Worm (Caenorhabditis elegans): ENCODE results near the gene mec-14.

mec-14 gene

DNA sequence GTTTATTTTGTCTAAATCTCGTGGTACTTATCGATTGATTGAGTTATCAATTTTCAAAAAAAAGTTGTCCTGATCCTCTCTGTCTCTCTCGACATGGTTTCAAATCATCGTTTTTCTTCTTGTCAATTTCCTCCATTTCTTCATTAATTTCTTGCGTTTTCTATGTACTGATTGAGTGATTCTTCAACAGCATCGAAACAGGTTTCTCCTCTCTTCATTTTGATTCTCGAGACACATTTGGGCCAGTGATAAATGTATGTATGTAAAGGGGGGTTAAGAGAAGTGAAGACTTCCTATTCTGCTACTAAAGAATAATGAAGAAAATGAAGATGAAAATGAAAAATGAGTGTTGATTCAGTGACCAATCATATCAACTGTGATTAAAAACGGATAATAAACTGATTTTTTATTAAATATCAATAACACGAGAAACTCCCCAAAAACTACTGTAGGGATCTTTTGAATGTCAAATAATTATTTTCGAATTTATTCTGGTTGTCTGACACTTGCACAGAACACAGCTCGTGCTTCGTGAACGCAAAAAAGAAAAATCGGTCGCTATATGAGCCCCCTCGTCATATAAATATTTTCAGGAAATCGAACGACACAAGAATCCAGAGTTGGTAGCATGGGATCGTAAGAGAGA is 10.5 kb upstream of the mec-14 start:
- peak; percentile 42 for TF ChIP-seq fos-1 (tag; optimal IDR thresholded peaks at IDR 0.05)
- TF ChIP-seq sma-3 (GFP tag; optimal IDR thresholded peaks at IDR 0.05): peak; percentile 27
- TF ChIP-seq C34F6.9 (tag; optimal IDR thresholded peaks at IDR 0.05): no peak
- peak; percentile 6 for TF ChIP-seq blmp-1 (tag; optimal IDR thresholded peaks at IDR 0.05; ENCODE audit: insufficient read depth)
- TF ChIP-seq nhr-25 (tag; optimal IDR thresholded peaks at IDR 0.05): peak; percentile 67
- no peak for TF ChIP-seq aly-2 (tag; optimal IDR thresholded peaks at IDR 0.05)
- TF ChIP-seq sma-9 (GFP tag; optimal IDR thresholded peaks at IDR 0.05): peak; percentile 50
- no peak for TF ChIP-seq sma-9 (tag; optimal IDR thresholded peaks at IDR 0.05)
- peak; percentile 45 for TF ChIP-seq gmeb-1 (tag; optimal IDR thresholded peaks at IDR 0.05)
- TF ChIP-seq nhr-21 (tag; optimal IDR thresholded peaks at IDR 0.05): peak; percentile 65
- TF ChIP-seq lsy-2 (tag; optimal IDR thresholded peaks at IDR 0.05): peak in 1 of 2 experiments; percentile 20
- TF ChIP-seq egl-27 (tag; optimal IDR thresholded peaks at IDR 0.05): peak; percentile 75
- TF ChIP-seq dmd-4 (tag; optimal IDR thresholded peaks at IDR 0.05): no peak
- no peak for TF ChIP-seq ceh-16 (tag; optimal IDR thresholded peaks at IDR 0.05)

DNA sequence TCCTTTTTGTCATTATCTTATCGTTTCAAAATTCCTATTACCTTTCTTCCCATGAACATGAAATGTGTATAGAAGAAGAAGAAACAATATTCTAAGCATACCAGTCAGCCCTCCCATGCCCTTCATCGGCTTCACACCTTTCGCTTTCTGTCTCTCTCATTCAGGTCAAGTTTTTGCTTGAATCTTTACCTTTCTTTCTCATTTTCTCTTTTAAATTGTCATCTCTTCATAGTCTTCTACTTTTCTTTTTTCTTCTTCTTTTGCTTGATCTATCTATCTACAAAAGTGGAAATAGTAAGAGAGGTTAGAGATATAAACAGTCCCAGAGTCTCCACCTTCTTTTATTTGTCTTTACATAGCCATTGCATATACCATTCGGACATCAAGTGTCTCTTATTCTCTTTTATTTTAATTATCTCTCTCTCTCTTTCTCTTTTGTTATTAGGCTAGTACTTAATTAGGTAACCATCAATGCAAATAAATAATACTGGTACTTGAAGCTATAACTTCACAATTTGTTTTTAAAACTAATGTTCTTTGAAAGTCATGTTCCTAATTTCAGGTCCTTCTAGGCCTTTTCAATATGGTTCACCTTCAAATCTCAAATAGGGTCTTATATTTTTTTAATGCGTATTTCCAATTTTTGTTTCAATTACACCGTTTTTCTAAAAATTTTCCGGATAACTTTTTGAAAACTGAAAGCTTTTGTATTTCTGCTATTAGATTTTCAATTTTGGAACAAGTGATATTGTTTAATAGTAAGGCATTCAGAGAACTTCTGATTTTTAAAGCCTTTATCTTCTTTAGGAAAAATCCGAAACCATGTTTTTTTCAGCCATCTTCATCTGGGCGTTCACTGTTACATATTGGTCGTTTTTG is 8.8 kb upstream of the mec-14 start, which contains the start of gene dpy-31:
dpy-31 (plus strand) TSS at position 829 of the 879 bp plus-strand sequence.
- TF ChIP-seq sma-3 (GFP tag; optimal IDR thresholded peaks at IDR 0.05) (peak; percentile 33), nhr-25 (tag; optimal IDR thresholded peaks at IDR 0.05) (peak; percentile 90), ceh-16 (tag; optimal IDR thresholded peaks at IDR 0.05) (peak; percentile 22), blmp-1 (tag; optimal IDR thresholded peaks at IDR 0.05; ENCODE audit: insufficient read depth) (peak; percentile 99), ztf-1 (GFP tag; conservative IDR thresholded peaks at IDR 0.05) (no peak), lsy-2 (tag; optimal IDR thresholded peaks at IDR 0.05) (peak in 1 of 2 experiments; percentile 37), ceh-82 (tag; optimal IDR thresholded peaks at IDR 0.05) (no peak), mab-5 (tag; optimal IDR thresholded peaks at IDR 0.05) (no peak), sma-9 (GFP tag; optimal IDR thresholded peaks at IDR 0.05) (peak; percentile 57), sma-9 (tag; optimal IDR thresholded peaks at IDR 0.05) (no peak), gmeb-1 (tag; optimal IDR thresholded peaks at IDR 0.05) (no peak), crh-2 (tag; optimal IDR thresholded peaks at IDR 0.05) (peak; percentile 39), egl-27 (tag; optimal IDR thresholded peaks at IDR 0.05) (peak; percentile 88), nhr-21 (tag; optimal IDR thresholded peaks at IDR 0.05) (peak; percentile 64), fos-1 (tag; optimal IDR thresholded peaks at IDR 0.05) (peak; percentile 27)

DNA sequence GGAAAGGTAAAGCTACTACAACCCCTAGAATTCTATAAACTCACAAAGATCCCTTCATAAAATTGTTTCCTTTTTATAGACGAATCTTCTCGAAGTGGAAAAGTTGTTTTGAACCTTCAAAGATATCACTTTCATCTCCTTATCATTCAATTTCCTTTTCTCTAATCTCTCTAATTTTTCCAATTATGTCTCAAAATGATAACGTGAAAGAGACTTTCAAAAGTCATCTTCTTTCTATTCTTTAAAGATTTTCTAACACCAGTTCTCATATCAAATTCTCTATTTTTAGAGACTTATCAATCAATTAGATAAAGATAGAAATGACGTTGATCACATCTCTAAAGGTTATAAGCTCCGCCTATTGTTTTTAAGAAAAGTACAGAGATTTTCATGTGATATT is 6.7 kb upstream of the mec-14 start:
- peak; percentile 3 for TF ChIP-seq lin-13 (GFP tag; optimal IDR thresholded peaks at IDR 0.05)
- no peak for TF ChIP-seq elt-1 (tag; optimal IDR thresholded peaks at IDR 0.05)
- no peak for TF ChIP-seq mbf-1 (tag; optimal IDR thresholded peaks at IDR 0.05)
- TF ChIP-seq nhr-25 (tag; optimal IDR thresholded peaks at IDR 0.05): peak; percentile 70
- peak; percentile 93 for TF ChIP-seq blmp-1 (tag; optimal IDR thresholded peaks at IDR 0.05; ENCODE audit: insufficient read depth)
- peak; percentile 64 for TF ChIP-seq nhr-21 (tag; optimal IDR thresholded peaks at IDR 0.05)
- no peak for TF ChIP-seq nhr-77 (tag; optimal IDR thresholded peaks at IDR 0.05)
- TF ChIP-seq nhr-237 (tag; optimal IDR thresholded peaks at IDR 0.05): no peak
- no peak for TF ChIP-seq skn-1 (tag; optimal IDR thresholded peaks at IDR 0.05)
- no peak for TF ChIP-seq sem-4 (tag; optimal IDR thresholded peaks at IDR 0.05)
- no peak for TF ChIP-seq unc-55 (GFP tag; optimal IDR thresholded peaks at IDR 0.05)
- TF ChIP-seq ztf-1 (GFP tag; conservative IDR thresholded peaks at IDR 0.05): no peak
- no peak for TF ChIP-seq nhr-11 (tag; optimal IDR thresholded peaks at IDR 0.05)
- TF ChIP-seq ceh-82 (tag; optimal IDR thresholded peaks at IDR 0.05): no peak
- TF ChIP-seq F13H6.1 (tag; optimal IDR thresholded peaks at IDR 0.05): no peak
- no peak for TF ChIP-seq nhr-23 (tag; optimal IDR thresholded peaks at IDR 0.05)
- TF ChIP-seq mab-5 (tag; optimal IDR thresholded peaks at IDR 0.05): no peak
- no peak for TF ChIP-seq alr-1 (tag; optimal IDR thresholded peaks at IDR 0.05)
- TF ChIP-seq zag-1 (tag; optimal IDR thresholded peaks at IDR 0.05): no peak
- no peak for TF ChIP-seq Y55F3AM.14 (GFP tag; optimal IDR thresholded peaks at IDR 0.05)
- no peak for TF ChIP-seq aly-2 (tag; optimal IDR thresholded peaks at IDR 0.05)
- TF ChIP-seq elt-3 (tag; optimal IDR thresholded peaks at IDR 0.05): no peak
- no peak for TF ChIP-seq peb-1 (tag; optimal IDR thresholded peaks at IDR 0.05)
- no peak for TF ChIP-seq ama-1 (optimal IDR thresholded peaks at IDR 0.05)
- TF ChIP-seq lin-39 (tag; optimal IDR thresholded peaks at IDR 0.05): no peak
- no peak for TF ChIP-seq C34F6.9 (tag; optimal IDR thresholded peaks at IDR 0.05)
- no peak for TF ChIP-seq dmd-4 (tag; optimal IDR thresholded peaks at IDR 0.05)
- TF ChIP-seq lin-11 (tag; optimal IDR thresholded peaks at IDR 0.05): no peak
- TF ChIP-seq nhr-129 (tag; optimal IDR thresholded peaks at IDR 0.05): no peak
- no peak for TF ChIP-seq fos-1 (tag; optimal IDR thresholded peaks at IDR 0.05)
- peak in 1 of 2 experiments; percentile 2 for TF ChIP-seq mdl-1 (tag; optimal IDR thresholded peaks at IDR 0.05)
- TF ChIP-seq R02D3.7 (tag; optimal IDR thresholded peaks at IDR 0.05): no peak
- TF ChIP-seq ztf-11 (tag; optimal IDR thresholded peaks at IDR 0.05): no peak
- TF ChIP-seq crh-2 (tag; optimal IDR thresholded peaks at IDR 0.05): no peak
- TF ChIP-seq lsy-2 (tag; optimal IDR thresholded peaks at IDR 0.05): peak in 1 of 2 experiments; percentile 4
- no peak for TF ChIP-seq sma-9 (GFP tag; optimal IDR thresholded peaks at IDR 0.05)
- TF ChIP-seq sma-9 (tag; optimal IDR thresholded peaks at IDR 0.05): no peak
- no peak for TF ChIP-seq unc-39 (tag; optimal IDR thresholded peaks at IDR 0.05)
- peak; percentile 14 for TF ChIP-seq sma-3 (GFP tag; optimal IDR thresholded peaks at IDR 0.05)
- no peak for TF ChIP-seq gmeb-1 (tag; optimal IDR thresholded peaks at IDR 0.05)
- TF ChIP-seq nhr-10 (tag; optimal IDR thresholded peaks at IDR 0.05): no peak
